Fruit fly (Drosophila melanogaster) whole organism, embryonic: ENCODE measurements around the gene Coa8.

Experiments used
- Adf1 ChIP-seq: fragments of 200-800 bp; sonication (Bioruptor generic); IDR thresholded peaks from 2 replicates; pipeline ENCODE4 v1.3.6; 2022; ENCODE audit warnings: missing biosample characterization, missing genetic modification characterization
- Atf-2 ChIP-seq: fragments of 200-800 bp; sonication (Bioruptor generic); optimal IDR thresholded peaks from 2 replicates; lab custom pipeline; 2016; ENCODE audit warnings: missing biosample characterization, missing genetic modification characterization
- Bdp1 ChIP-seq: fragments of 200-800 bp; sonication (Bioruptor generic); optimal IDR thresholded peaks from 3 replicates; lab custom pipeline; 2016; ENCODE audit warnings: missing biosample characterization, missing genetic modification characterization
- Bteb2 ChIP-seq: fragments of 200-800 bp; sonication (Bioruptor generic); optimal IDR thresholded peaks from 2 replicates; lab custom pipeline; 2016; ENCODE audit warnings: missing biosample characterization, missing genetic modification characterization
- CG11093 ChIP-seq: fragments of 200-800 bp; sonication (Bioruptor generic); IDR thresholded peaks from 3 replicates; pipeline ENCODE4 v1.3.6; 2022; ENCODE audit warnings: missing biosample characterization, missing genetic modification characterization
- CG11456 ChIP-seq: fragments of 200-800 bp; sonication (Bioruptor generic); IDR thresholded peaks from 3 replicates; pipeline ENCODE4 v1.3.6; 2022; ENCODE audit warnings: missing biosample characterization, missing genetic modification characterization
- CG12071 ChIP-seq: fragments of 200-800 bp; sonication (Bioruptor generic); optimal IDR thresholded peaks from 3 replicates; lab custom pipeline; 2018; ENCODE audit warnings: missing biosample characterization, mild to moderate bottlenecking, missing genetic modification characterization
- CG12219 ChIP-seq: fragments of 200-800 bp; sonication (Bioruptor generic); optimal IDR thresholded peaks from 3 replicates; lab custom pipeline; 2018; ENCODE audit warnings: missing biosample characterization, mild to moderate bottlenecking, missing genetic modification characterization
- CG13123 ChIP-seq: fragments of 200-800 bp; sonication (Bioruptor generic); optimal IDR thresholded peaks from 2 replicates; lab custom pipeline; 2016; ENCODE audit warnings: missing biosample characterization, missing genetic modification characterization
- CG14050 ChIP-seq: fragments of 200-800 bp; sonication (Bioruptor generic); IDR thresholded peaks from 3 replicates; pipeline ENCODE4 v1.3.6; 2022; ENCODE audit warnings: missing biosample characterization, missing genetic modification characterization
- CG1602 ChIP-seq: fragments of 200-800 bp; sonication (Bioruptor generic); optimal IDR thresholded peaks from 3 replicates; lab custom pipeline; 2016; ENCODE audit warnings: missing biosample characterization, missing genetic modification characterization
- CG2120 ChIP-seq: fragments of 200-800 bp; sonication (Bioruptor generic); optimal IDR thresholded peaks from 3 replicates; lab custom pipeline; 2016; ENCODE audit warnings: missing biosample characterization, missing genetic modification characterization
- CG2889 ChIP-seq: fragments of 200-800 bp; sonication (Bioruptor generic); IDR thresholded peaks from 3 replicates; pipeline ENCODE4 v1.3.6; 2022; ENCODE audit warnings: missing biosample characterization, missing genetic modification characterization
- CG31388 ChIP-seq: fragments of 200-800 bp; sonication (Bioruptor generic); optimal IDR thresholded peaks from 2 replicates; lab custom pipeline; 2016; ENCODE audit warnings: missing biosample characterization, missing genetic modification characterization
- CG33213 ChIP-seq: fragments of 200-800 bp; sonication (Bioruptor generic); optimal IDR thresholded peaks from 3 replicates; lab custom pipeline; 2016; ENCODE audit warnings: missing biosample characterization, missing genetic modification characterization
- CG34224 ChIP-seq: fragments of 200-800 bp; sonication (Bioruptor generic); IDR thresholded peaks from 3 replicates; pipeline ENCODE4 v1.3.6; 2022; ENCODE audit warnings: missing biosample characterization, missing genetic modification characterization; ENCODE audit not compliant: partially characterized antibody
- CG3726 ChIP-seq: fragments of 200-800 bp; sonication (Bioruptor generic); IDR thresholded peaks from 3 replicates; pipeline ENCODE4, ENCODE4 v1.3.6; 2022; ENCODE audit warnings: missing biosample characterization, missing genetic modification characterization
- CG42726 ChIP-seq: fragments of 200-800 bp; sonication (Bioruptor generic); IDR thresholded peaks from 2 replicates; pipeline ENCODE4 v1.3.6; 2022; ENCODE audit warnings: missing biosample characterization, missing genetic modification characterization; ENCODE audit not compliant: partially characterized antibody
- CG4328 ChIP-seq: fragments of 200-800 bp; sonication (Bioruptor generic); optimal IDR thresholded peaks from 3 replicates; lab custom pipeline; 2017; ENCODE audit warnings: missing biosample characterization, missing genetic modification reagents, missing genetic modification characterization
- CG9817 ChIP-seq: fragments of 200-800 bp; sonication (Bioruptor generic); optimal IDR thresholded peaks from 2 replicates; lab custom pipeline; 2018; ENCODE audit warnings: missing biosample characterization, mild to moderate bottlenecking, missing genetic modification characterization, moderate library complexity
- HLHmδ ChIP-seq: fragments of 200-800 bp; sonication (Bioruptor generic); optimal IDR thresholded peaks from 2 replicates; lab custom pipeline; 2018; ENCODE audit warnings: missing biosample characterization, mild to moderate bottlenecking, missing genetic modification characterization, moderate library complexity
- Hmr ChIP-seq: fragments of 200-800 bp; sonication (Bioruptor generic); optimal IDR thresholded peaks from 3 replicates; lab custom pipeline; 2017; ENCODE audit warnings: mild to moderate bottlenecking, missing biosample characterization, missing genetic modification reagents, missing genetic modification characterization
- Mes4 ChIP-seq: fragments of 200-800 bp; sonication (Bioruptor generic); optimal IDR thresholded peaks from 2 replicates; lab custom pipeline; 2016; ENCODE audit warnings: missing biosample characterization, missing genetic modification characterization
- NFAT ChIP-seq: fragments of 200-800 bp; sonication (Bioruptor generic); IDR thresholded peaks from 2 replicates; pipeline ENCODE4 v1.3.6; 2022; ENCODE audit warnings: missing biosample characterization, missing genetic modification characterization
- Optix ChIP-seq: fragments of 200-800 bp; sonication (Bioruptor generic); IDR thresholded peaks from 3 replicates; pipeline ENCODE4 v1.3.6; 2022; ENCODE audit warnings: missing biosample characterization, missing genetic modification characterization
- Scr ChIP-seq: fragments of 200-800 bp; sonication (Bioruptor generic); IDR thresholded peaks from 2 replicates; pipeline ENCODE4 v1.3.6; 2022; ENCODE audit warnings: missing biosample characterization, missing genetic modification characterization; ENCODE audit not compliant: partially characterized antibody
- Sry-β ChIP-seq: fragments of 200-800 bp; sonication (Bioruptor generic); optimal IDR thresholded peaks from 2 replicates; lab custom pipeline; 2018; ENCODE audit warnings: missing biosample characterization, mild to moderate bottlenecking, missing genetic modification characterization, moderate library complexity
- Xrp1 ChIP-seq: fragments of 200-800 bp; sonication (Bioruptor generic); IDR thresholded peaks from 2 replicates; pipeline ENCODE4 v1.3.6; 2022; ENCODE audit warnings: missing biosample characterization, missing genetic modification characterization
- al ChIP-seq: fragments of 200-800 bp; sonication (Bioruptor generic); IDR thresholded peaks from 2 replicates; pipeline ENCODE4 v1.3.6; 2022; ENCODE audit warnings: missing biosample characterization, missing genetic modification characterization
- bsh ChIP-seq, 2 experiments: fragments of 200-800 bp; sonication (Bioruptor generic); optimal IDR thresholded peaks; 2 replicates each; lab custom pipeline; 2017 to 2018; ENCODE audit warnings: mild to moderate bottlenecking in 2 of 2, missing biosample characterization in 2 of 2, missing genetic modification characterization in 2 of 2, moderate library complexity in 1 of 2
- cg ChIP-seq: fragments of 200-800 bp; sonication (Bioruptor generic); optimal IDR thresholded peaks from 3 replicates; lab custom pipeline; 2019; ENCODE audit warnings: missing biosample characterization, mild to moderate bottlenecking, missing genetic modification characterization, moderate library complexity
- crol ChIP-seq: fragments of 200-800 bp; sonication (Bioruptor generic); IDR thresholded peaks from 2 replicates; pipeline ENCODE4 v1.3.6; 2022; ENCODE audit warnings: missing biosample characterization, missing genetic modification characterization
- dm ChIP-seq: fragments of 200-800 bp; sonication (Bioruptor generic); optimal IDR thresholded peaks from 3 replicates; lab custom pipeline; 2016; ENCODE audit warnings: missing biosample characterization, missing genetic modification characterization
- dpn ChIP-seq, 2 experiments: fragments of 200-800 bp; sonication (Bioruptor generic); optimal IDR thresholded peaks; 3 replicates each; lab custom pipeline; 2016; ENCODE audit warnings: missing biosample characterization in 2 of 2, missing genetic modification characterization in 2 of 2
- fd96Cb ChIP-seq: fragments of 200-800 bp; sonication (Bioruptor generic); optimal IDR thresholded peaks from 2 replicates; lab custom pipeline; 2018; ENCODE audit warnings: missing biosample characterization, mild to moderate bottlenecking, missing genetic modification characterization, moderate library complexity
- fu2 ChIP-seq: fragments of 200-800 bp; sonication (Bioruptor generic); optimal IDR thresholded peaks from 2 replicates; lab custom pipeline; 2016; ENCODE audit warnings: missing biosample characterization, missing genetic modification characterization
- gcm2 ChIP-seq: fragments of 200-800 bp; sonication (Bioruptor generic); optimal IDR thresholded peaks from 2 replicates; lab custom pipeline; 2016; ENCODE audit warnings: missing biosample characterization, missing genetic modification characterization
- her ChIP-seq: fragments of 200-800 bp; sonication (Bioruptor generic); optimal IDR thresholded peaks from 2 replicates; lab custom pipeline; 2016; ENCODE audit warnings: missing biosample characterization, missing genetic modification characterization
- kah ChIP-seq: fragments of 200-800 bp; sonication (Bioruptor generic); optimal IDR thresholded peaks from 2 replicates; lab custom pipeline; 2018; ENCODE audit warnings: missing biosample characterization, mild to moderate bottlenecking, missing genetic modification characterization
- lab ChIP-seq: fragments of 200-800 bp; sonication (Bioruptor generic); optimal IDR thresholded peaks from 3 replicates; lab custom pipeline; 2017; ENCODE audit warnings: missing biosample characterization, missing genetic modification characterization, mild to moderate bottlenecking, moderate library complexity, missing genetic modification reagents
- lola ChIP-seq, 3 experiments: fragments of >200 bp in 2 of 3; fragments of 200-800 bp in 1 of 3; sonication (Bioruptor generic) in 1 of 3; optimal IDR thresholded peaks; 2 replicates each; lab custom pipeline; 2017 to 2019; ENCODE audit warnings: missing biosample characterization in 3 of 3, missing genetic modification characterization in 3 of 3, mild to moderate bottlenecking in 1 of 3, moderate library complexity in 1 of 3
- mld ChIP-seq: fragments of 200-800 bp; sonication (Bioruptor generic); IDR thresholded peaks from 3 replicates; pipeline ENCODE4 v1.3.6; 2022; ENCODE audit warnings: missing biosample characterization, missing genetic modification characterization; ENCODE audit not compliant: partially characterized antibody
- nerfin-1 ChIP-seq: fragments of 200-800 bp; sonication (Bioruptor generic); optimal IDR thresholded peaks from 3 replicates; lab custom pipeline; 2019; ENCODE audit warnings: missing biosample characterization, mild to moderate bottlenecking, missing genetic modification characterization, moderate library complexity
- nmo ChIP-seq: fragments of 200-800 bp; sonication (Bioruptor generic); optimal IDR thresholded peaks from 2 replicates; lab custom pipeline; 2018; ENCODE audit warnings: missing biosample characterization, mild to moderate bottlenecking, missing genetic modification characterization, moderate library complexity
- pb ChIP-seq: fragments of 200-800 bp; sonication (Bioruptor generic); optimal IDR thresholded peaks from 3 replicates; lab custom pipeline; 2016; ENCODE audit warnings: missing biosample characterization, missing genetic modification characterization
- peb ChIP-seq: fragments of 200-800 bp; sonication (Bioruptor generic); IDR thresholded peaks from 2 replicates; pipeline ENCODE4 v1.3.6; 2022; ENCODE audit warnings: missing biosample characterization, missing genetic modification characterization
- repo ChIP-seq: fragments of 200-800 bp; sonication (Bioruptor generic); optimal IDR thresholded peaks from 2 replicates; lab custom pipeline; 2016; ENCODE audit warnings: missing biosample characterization, missing genetic modification characterization
- slp2 ChIP-seq: fragments of 200-800 bp; sonication (Bioruptor generic); optimal IDR thresholded peaks from 2 replicates; lab custom pipeline; 2016; ENCODE audit warnings: missing biosample characterization, missing genetic modification characterization
- tgo ChIP-seq: fragments of 200-800 bp; sonication (Bioruptor generic); IDR thresholded peaks from 3 replicates; pipeline ENCODE4 v1.3.6; 2022; ENCODE audit warnings: missing biosample characterization, missing genetic modification characterization
- zfh1 ChIP-seq: fragments of 200-800 bp; sonication (Bioruptor generic); IDR thresholded peaks from 3 replicates; pipeline ENCODE4 v1.3.6; 2022; ENCODE audit warnings: missing biosample characterization, missing genetic modification characterization

The Coa8 gene

dm6 chrX:1845413-1845951 is 34.6 kb upstream of the Coa8 start (continued):
- TF ChIP-seq mld (no peak), Scr (GFP tag; lab: Robert Waterston, UW) (no peak), CG2120 (GFP tag; lab: Kevin White, UChicago) (peak; percentile 78), CG1602 (GFP tag; lab: Kevin White, UChicago) (no peak), Sry-β (GFP tag; lab: Kevin White, UChicago) (no peak), CG13123 (GFP tag; lab: Kevin White, UChicago) (peak; percentile 49), dm (GFP tag; lab: Kevin White, UChicago) (peak; percentile 4), CG11093 (GFP tag; lab: Robert Waterston, UW) (no peak), al (GFP tag; lab: Robert Waterston, UW) (peak; percentile 5; the same call in 1 of the 2 replicates), CG33213 (peak; percentile 50), her (GFP tag; lab: Kevin White, UChicago) (peak; percentile 74), pb (GFP tag; lab: Kevin White, UChicago) (no peak), Optix (GFP tag; lab: Robert Waterston, UW) (no peak), bsh (GFP tag; optimal IDR thresholded peaks at IDR 0.05; lab: Kevin White, UChicago) (peak in 1 of 2 experiments; percentile 52), Bdp1 (GFP tag; lab: Kevin White, UChicago) (peak; percentile 54), CG42726 (GFP tag; lab: Robert Waterston, UW) (no peak), fd96Cb (no peak), tgo (GFP tag; lab: Robert Waterston, UW) (peak; percentile 27; the same call in 1 of the 3 replicates), CG31388 (no peak), CG11456 (GFP tag; lab: Robert Waterston, UW) (peak; percentile 59; the same call in 1 of the 3 replicates), Mes4 (GFP tag; lab: Kevin White, UChicago) (peak; percentile 43), CG2889 (GFP tag; lab: Robert Waterston, UW) (no peak), CG14050 (GFP tag; lab: Robert Waterston, UW) (0 out of 3 replicates have a peak, but pooled peaks have one; percentile 17), lola (GFP tag; optimal IDR thresholded peaks at IDR 0.05; lab: Kevin White, UChicago) (no peak), fu2 (peak; percentile 23), lab (GFP tag; lab: Kevin White, UChicago) (peak; percentile 77), kah (GFP tag; lab: Kevin White, UChicago) (no peak), CG4328 (GFP tag; lab: Kevin White, UChicago) (no peak), gcm2 (GFP tag; lab: Kevin White, UChicago) (no peak), nmo (no peak), peb (GFP tag; lab: Robert Waterston, UW) (no peak), Atf-2 (GFP tag; lab: Kevin White, UChicago) (no peak), Xrp1 (GFP tag; lab: Robert Waterston, UW) (0 out of 2 replicates have a peak, but pooled peaks have one; percentile 36), zfh1 (GFP tag; lab: Robert Waterston, UW) (peak; percentile 60; the same call in 1 of the 3 replicates), NFAT (GFP tag; lab: Robert Waterston, UW) (0 out of 2 replicates have a peak, but pooled peaks have one; percentile 54), cg (GFP tag; lab: Kevin White, UChicago) (no peak), Adf1 (GFP tag; lab: Robert Waterston, UW) (no peak; the same call in 1 of the 2 replicates), Bteb2 (GFP tag; lab: Kevin White, UChicago) (peak; percentile 22), crol (GFP tag; lab: Robert Waterston, UW) (no peak), HLHmδ (GFP tag; lab: Kevin White, UChicago) (no peak), repo (GFP tag; lab: Kevin White, UChicago) (peak; percentile 27), CG34224 (GFP tag; lab: Robert Waterston, UW) (no peak), Hmr (GFP tag; lab: Kevin White, UChicago) (peak; percentile 81), dpn (GFP tag; optimal IDR thresholded peaks at IDR 0.05; lab: Kevin White, UChicago) (peak in 1 of 2 experiments; percentile 55), CG3726 (0 out of 3 replicates have a peak, but pooled peaks have one; percentile 25), slp2 (no peak), CG9817 (tag; lab: Kevin White, UChicago) (no peak), CG12071 (GFP tag; lab: Kevin White, UChicago) (peak; percentile 63), CG12219 (GFP tag; lab: Kevin White, UChicago) (no peak), nerfin-1 (no peak)
